Worm (Caenorhabditis elegans): ENCODE results near the gene erp-44.2.

ce11 chrIV:7822524-7822923 lies 12.0 kb downstream of the erp-44.2 start, which contains the start of gene T14A8.2:
- TF ChIP-seq ztf-26 (tag; optimal IDR thresholded peaks at IDR 0.05) (no peak), unc-130 (GFP tag; optimal IDR thresholded peaks at IDR 0.05) (no peak), tbp1 (GFP tag; optimal IDR thresholded peaks at IDR 0.05) (no peak), nhr-27 (tag; optimal IDR thresholded peaks at IDR 0.05) (no peak)

Data from whole organism, young adult.